Worm (Caenorhabditis elegans): ENCODE measurements around the gene emb-1.

DNA sequence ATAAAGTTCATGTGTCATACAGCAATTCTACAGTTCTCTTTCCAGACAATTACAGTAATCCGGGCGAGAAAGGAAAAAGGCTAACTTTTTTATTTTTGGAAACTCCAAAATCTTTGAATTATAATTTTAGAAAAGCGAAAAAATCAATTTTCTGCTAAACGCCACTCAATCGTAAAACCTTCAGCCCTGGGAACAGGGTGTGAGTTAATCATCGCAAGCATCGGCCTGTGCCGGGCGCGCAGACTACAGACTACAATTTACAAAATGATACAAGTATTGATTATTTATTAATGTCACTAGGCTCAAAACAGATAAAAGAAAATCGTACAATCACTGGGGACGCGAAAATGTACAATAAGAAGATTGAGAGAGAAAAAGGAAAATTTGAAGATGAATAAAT, 42.6 kb upstream of the emb-1 start:
- TF ChIP-seq lsy-2 (tag; optimal IDR thresholded peaks at IDR 0.05) (no peak), nhr-76 (tag; optimal IDR thresholded peaks at IDR 0.05) (no peak), mes-2 (tag; optimal IDR thresholded peaks at IDR 0.05; ENCODE audit: poor library complexity, severe bottlenecking) (no peak), nhr-25 (tag; optimal IDR thresholded peaks at IDR 0.05; ENCODE audit: borderline replicate concordance, insufficient read depth) (no peak), daf-12 (tag; optimal IDR thresholded peaks at IDR 0.05) (no peak), R02D3.7 (tag; optimal IDR thresholded peaks at IDR 0.05) (no peak), pqm-1 (tag; optimal IDR thresholded peaks at IDR 0.05) (no peak), egl-27 (tag; optimal IDR thresholded peaks at IDR 0.05) (no peak)

Measured in whole organism, L4 larva.